Fruit fly (Drosophila melanogaster): ENCODE results near the gene CG32986.

CG32986 gene

DNA sequence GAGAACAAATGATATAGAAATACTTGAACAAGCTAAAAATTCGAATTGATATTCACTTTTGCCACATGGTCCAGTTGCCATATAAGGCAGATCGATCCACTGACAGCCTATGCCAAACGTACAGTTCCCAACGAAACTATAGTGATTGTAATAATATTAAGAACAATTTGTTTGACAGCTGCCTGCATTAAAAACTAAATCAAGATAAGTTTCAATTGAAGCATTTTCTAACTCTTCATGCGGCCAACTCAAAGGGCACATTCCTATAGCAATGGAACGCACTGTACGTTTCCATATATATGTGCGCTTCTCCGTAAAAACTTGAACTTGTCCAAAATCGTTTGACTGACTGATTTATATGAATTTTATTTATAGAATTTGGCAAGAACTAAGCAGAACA lies 31.6 kb downstream of the CG32986 start (continued):
- TF ChIP-seq Met (GFP tag; optimal IDR thresholded peaks at IDR 0.05) (no peak), CG11762 (GFP tag; optimal IDR thresholded peaks at IDR 0.05; ENCODE audit: insufficient read depth) (no peak), CG6854 (GFP tag; optimal IDR thresholded peaks at IDR 0.05) (no peak)

DNA sequence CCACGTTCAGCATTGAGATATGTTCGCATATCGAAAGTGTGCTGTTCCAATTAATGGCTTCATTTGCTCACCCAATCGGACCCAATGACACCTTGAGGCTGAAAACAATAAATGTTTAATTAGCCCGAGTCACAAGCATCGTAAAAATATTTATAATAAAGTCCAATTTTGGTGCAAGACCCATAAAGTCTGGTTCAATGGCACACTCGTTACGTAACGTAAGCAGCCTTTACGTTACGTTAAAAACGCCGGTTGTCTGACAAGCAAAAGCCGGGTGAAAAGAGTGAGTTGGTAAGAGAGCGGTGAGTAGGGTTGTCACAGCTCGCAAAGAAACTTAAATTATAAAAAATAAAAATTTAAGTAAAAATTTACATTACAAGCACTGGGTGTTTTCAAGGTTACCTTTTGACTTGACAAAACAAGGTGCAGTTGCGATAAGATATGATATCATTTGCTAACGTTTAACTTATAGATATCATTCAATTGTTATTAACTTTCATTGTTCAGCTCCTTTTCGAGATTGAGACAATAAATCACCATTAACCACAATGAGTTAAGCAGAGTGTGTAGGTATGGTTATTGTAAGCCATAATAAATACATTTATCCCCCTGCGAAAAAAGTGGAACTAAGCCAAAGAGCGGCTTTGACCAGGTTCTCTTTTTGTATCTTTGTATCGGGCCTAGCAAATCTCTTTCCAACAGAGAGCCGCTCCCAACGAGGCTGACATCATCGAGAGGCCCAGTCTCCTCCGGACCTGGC lies 35.6 kb downstream of the CG32986 start:
- TF ChIP-seq CG11902 (GFP tag; optimal IDR thresholded peaks at IDR 0.05) (peak; percentile 21), Blimp-1 (GFP tag; optimal IDR thresholded peaks at IDR 0.05) (peak; percentile 15), Ets96B (tag; optimal IDR thresholded peaks at IDR 0.05) (peak; percentile 76), CG7368 (GFP tag; optimal IDR thresholded peaks at IDR 0.05) (peak; percentile 3), CG6163 (GFP tag; IDR thresholded peaks at IDR 0.05) (peak; percentile 71; the same call in 2 of the 3 replicates), fd85E (GFP tag; optimal IDR thresholded peaks at IDR 0.05) (no peak), topi (GFP tag; optimal IDR thresholded peaks at IDR 0.05) (peak; percentile 78), CG10631 (GFP tag; optimal IDR thresholded peaks at IDR 0.05) (peak; percentile 79), CG3032 (tag; optimal IDR thresholded peaks at IDR 0.05) (peak; percentile 82), fkh (GFP tag; optimal IDR thresholded peaks at IDR 0.05) (no peak), CG6792 (GFP tag; optimal IDR thresholded peaks at IDR 0.05) (peak; percentile 62), CG32006 (GFP tag; optimal IDR thresholded peaks at IDR 0.05) (peak; percentile 87), Smox (GFP tag; optimal IDR thresholded peaks at IDR 0.05) (peak; percentile 75), achi (GFP tag; optimal IDR thresholded peaks at IDR 0.05) (peak; percentile 80), Eip93F (GFP tag; optimal IDR thresholded peaks at IDR 0.05) (peak; percentile 47), esn (GFP tag; optimal IDR thresholded peaks at IDR 0.05) (peak; percentile 82), CG6808 (GFP tag; optimal IDR thresholded peaks at IDR 0.05) (peak; percentile 80), CG4318 (GFP tag; optimal IDR thresholded peaks at IDR 0.05) (peak; percentile 67), vri (GFP tag; optimal IDR thresholded peaks at IDR 0.05) (peak; percentile 67), fd59A (GFP tag; optimal IDR thresholded peaks at IDR 0.05) (peak; percentile 63), acj6 (GFP tag; optimal IDR thresholded peaks at IDR 0.05) (peak; percentile 79), CG8119 (GFP tag; IDR thresholded peaks at IDR 0.05) (peak; percentile 77), Gug (GFP tag; IDR thresholded peaks at IDR 0.05) (peak; percentile 38; the same call in 1 of the 2 replicates), ss (GFP tag; optimal IDR thresholded peaks at IDR 0.05) (peak; percentile 30 to 79), CG34406 (GFP tag; optimal IDR thresholded peaks at IDR 0.05) (peak; percentile 66), dac (GFP tag; optimal IDR thresholded peaks at IDR 0.05) (peak; percentile 70), Sox102F (GFP tag; optimal IDR thresholded peaks at IDR 0.05) (peak; percentile 80), cyc (GFP tag; optimal IDR thresholded peaks at IDR 0.05) (peak; percentile 51), CG8319 (GFP tag; optimal IDR thresholded peaks at IDR 0.05) (no peak), spab (GFP tag; optimal IDR thresholded peaks at IDR 0.05) (peak; percentile 71), svp (GFP tag) (peak; percentile 90), pdm3 (GFP tag; optimal IDR thresholded peaks at IDR 0.05) (peak; percentile 64), Eip78C (GFP tag) (peak; percentile 89), Sox14 (GFP tag; optimal IDR thresholded peaks at IDR 0.05) (peak; percentile 79), CG6276 (GFP tag; optimal IDR thresholded peaks at IDR 0.05) (peak; percentile 80), Hr39 (GFP tag; optimal IDR thresholded peaks at IDR 0.05) (peak; percentile 63), eg (GFP tag; IDR thresholded peaks at IDR 0.05) (peak; percentile 80), CG11294 (GFP tag; IDR thresholded peaks at IDR 0.05) (no peak), salr (GFP tag; optimal IDR thresholded peaks at IDR 0.05) (peak in 1 of 2 experiments; percentile 47), CG8632 (GFP tag; optimal IDR thresholded peaks at IDR 0.05) (peak; percentile 57), Lpt (GFP tag; optimal IDR thresholded peaks at IDR 0.05) (peak; percentile 53), CG3919 (GFP tag; optimal IDR thresholded peaks at IDR 0.05) (peak; percentile 70), CG31627 (GFP tag; optimal IDR thresholded peaks at IDR 0.05) (peak; percentile 62), CG9139 (GFP tag; optimal IDR thresholded peaks at IDR 0.05) (peak; percentile 69), lz (GFP tag; optimal IDR thresholded peaks at IDR 0.05) (peak; percentile 75), Met (GFP tag; optimal IDR thresholded peaks at IDR 0.05) (peak; percentile 80), CG11762 (GFP tag; optimal IDR thresholded peaks at IDR 0.05; ENCODE audit: insufficient read depth) (peak; percentile 67)

All from whole organism, prepupa.